Worm (Caenorhabditis elegans): ENCODE data around the gene acs-4.

The acs-4 gene

DNA sequence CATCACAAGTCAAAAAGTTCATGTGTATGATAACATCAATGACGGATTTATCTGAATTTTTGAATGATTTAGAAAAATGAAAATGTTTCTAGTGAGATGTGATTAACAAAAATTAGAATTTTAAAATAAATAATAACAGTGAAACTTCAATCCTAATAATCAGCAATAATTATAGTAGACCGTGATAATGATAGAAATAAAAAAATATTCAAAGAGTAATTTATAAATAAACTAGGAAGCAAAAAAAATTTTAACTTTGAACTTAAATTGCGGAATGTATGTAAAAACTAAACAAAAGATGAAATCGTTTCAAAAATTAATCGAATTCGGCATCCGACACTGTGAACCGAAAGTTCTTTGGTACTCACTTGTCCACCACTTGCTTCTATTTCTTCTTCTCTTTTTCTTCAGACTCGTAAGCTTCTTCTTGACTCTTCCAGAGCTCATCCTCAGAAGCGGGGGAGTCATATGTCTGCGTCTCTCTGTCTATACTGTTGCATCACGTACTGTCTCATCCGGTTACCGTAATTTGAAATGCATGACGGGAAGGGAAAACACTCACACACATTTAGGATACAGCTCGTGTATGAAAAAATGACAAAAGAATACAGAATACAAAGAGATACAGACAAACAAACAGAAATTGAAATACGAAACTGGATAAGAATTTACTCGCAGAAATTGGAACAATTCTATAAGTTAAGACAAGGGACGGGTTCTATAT lies 25.5 kb downstream of the acs-4 start, which contains the start of gene mec-14:
Gene mec-14 (minus strand): TSS at position 51 of the 724 bp plus-strand sequence.
- TF ChIP-seq unc-55 (GFP tag; optimal IDR thresholded peaks at IDR 0.05) (peak; percentile 68), mbf-1 (tag; optimal IDR thresholded peaks at IDR 0.05) (no peak), sma-9 (GFP tag; optimal IDR thresholded peaks at IDR 0.05) (no peak), sma-9 (tag; optimal IDR thresholded peaks at IDR 0.05) (no peak)

DNA sequence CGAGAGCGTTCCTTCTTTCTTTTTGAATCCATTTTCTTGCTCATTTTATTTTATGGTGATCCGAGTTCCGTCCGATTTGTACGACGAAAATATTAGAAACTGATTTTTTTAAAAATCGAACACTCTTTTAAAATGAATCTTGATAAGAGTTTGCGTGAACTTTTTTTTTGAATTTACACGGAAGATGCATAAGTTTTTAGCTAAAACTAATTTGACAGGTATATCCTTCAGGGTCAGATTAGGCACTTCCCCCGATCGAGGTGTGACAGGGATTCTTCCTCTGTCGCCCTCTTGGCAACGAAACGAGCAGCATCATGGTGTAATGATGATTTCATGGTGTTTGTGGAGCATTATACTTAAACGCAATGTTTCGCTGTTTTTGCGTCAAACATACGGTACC lies 27.7 kb downstream of the acs-4 start, which contains the start of gene F37C12.18:
Gene F37C12.18 (minus strand): TSS at position 101 of the 400 bp plus-strand sequence.
- TF ChIP-seq unc-62 (GFP tag; optimal IDR thresholded peaks at IDR 0.05) (no peak), nhr-12 (tag; optimal IDR thresholded peaks at IDR 0.05) (no peak), ama-1 (optimal IDR thresholded peaks at IDR 0.05) (no peak), peb-1 (tag; optimal IDR thresholded peaks at IDR 0.05) (no peak), snpc-4 (tag; optimal IDR thresholded peaks at IDR 0.05) (no peak), lin-13 (GFP tag; optimal IDR thresholded peaks at IDR 0.05) (no peak), ztf-1 (GFP tag; conservative IDR thresholded peaks at IDR 0.05) (no peak), ceh-16 (tag; optimal IDR thresholded peaks at IDR 0.05) (no peak), fos-1 (tag; optimal IDR thresholded peaks at IDR 0.05) (no peak), zag-1 (tag; optimal IDR thresholded peaks at IDR 0.05) (no peak), C34F6.9 (tag; optimal IDR thresholded peaks at IDR 0.05) (no peak), dmd-4 (tag; optimal IDR thresholded peaks at IDR 0.05) (no peak), nhr-23 (tag; optimal IDR thresholded peaks at IDR 0.05) (no peak), egl-27 (tag; optimal IDR thresholded peaks at IDR 0.05) (no peak), alr-1 (tag; optimal IDR thresholded peaks at IDR 0.05) (no peak), skn-1 (tag; optimal IDR thresholded peaks at IDR 0.05) (no peak), nhr-6 (tag; optimal IDR thresholded peaks at IDR 0.05) (no peak)

DNA sequence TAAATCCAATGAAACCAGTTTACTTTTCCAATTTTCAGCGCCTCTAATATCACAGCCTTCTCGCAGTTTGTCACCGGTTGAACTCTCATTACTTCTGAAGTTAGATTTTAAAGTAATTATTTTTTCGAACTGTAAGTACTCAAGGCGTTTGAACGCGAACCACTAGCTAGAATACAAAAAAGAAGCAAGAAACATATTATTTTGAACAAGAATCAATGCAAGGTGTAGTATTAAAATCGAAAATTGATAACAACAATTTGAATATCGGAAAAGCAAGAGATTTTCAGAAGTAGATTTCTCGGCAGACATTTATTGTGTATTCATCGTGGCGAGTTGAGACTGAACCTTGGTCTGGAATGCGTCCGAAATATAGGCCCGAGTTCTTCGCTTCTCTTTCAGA lies 30.3 kb downstream of the acs-4 start, which contains the start of gene exos-9:
Gene exos-9 (minus strand): TSS at position 101 of the 400 bp plus-strand sequence.
- TF ChIP-seq ama-1 (optimal IDR thresholded peaks at IDR 0.05) (peak; percentile 8), unc-39 (tag; optimal IDR thresholded peaks at IDR 0.05) (no peak), elt-3 (tag; optimal IDR thresholded peaks at IDR 0.05) (no peak)

DNA sequence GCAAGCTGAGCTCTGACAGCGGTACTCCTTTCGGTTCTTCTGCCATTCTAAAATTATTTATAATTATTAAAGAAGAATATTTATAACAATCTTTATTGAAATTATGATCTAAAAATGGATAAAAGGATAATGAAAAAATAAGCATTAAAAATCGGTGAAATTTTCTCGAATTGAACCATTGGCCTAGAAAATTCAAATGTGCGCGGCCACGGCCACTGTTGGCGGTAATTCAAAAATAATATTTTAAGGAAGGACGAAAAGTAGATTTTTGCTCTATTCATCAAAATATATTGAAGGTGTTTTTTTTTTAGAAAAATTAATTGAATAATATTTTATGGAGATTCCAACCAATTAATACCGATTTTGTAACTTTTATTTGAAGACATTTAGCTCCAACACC lies 31.2 kb downstream of the acs-4 start, which contains the start of gene pfd-5:
Gene pfd-5 (minus strand): TSS at position 47 of the 400 bp plus-strand sequence.
- TF ChIP-seq skn-1 (tag; optimal IDR thresholded peaks at IDR 0.05) (no peak), C34F6.9 (tag; optimal IDR thresholded peaks at IDR 0.05) (peak; percentile 65), unc-55 (GFP tag; optimal IDR thresholded peaks at IDR 0.05) (peak; percentile 78), alr-1 (tag; optimal IDR thresholded peaks at IDR 0.05) (no peak), ZK546.5 (tag; optimal IDR thresholded peaks at IDR 0.05) (no peak), ztf-4 (tag; optimal IDR thresholded peaks at IDR 0.05) (no peak), nhr-10 (tag; optimal IDR thresholded peaks at IDR 0.05) (no peak), sma-3 (GFP tag; optimal IDR thresholded peaks at IDR 0.05) (peak; percentile 63), ceh-16 (tag; optimal IDR thresholded peaks at IDR 0.05) (no peak), dmd-4 (tag; optimal IDR thresholded peaks at IDR 0.05) (no peak), lin-11 (tag; optimal IDR thresholded peaks at IDR 0.05) (peak; percentile 27), nhr-129 (tag; optimal IDR thresholded peaks at IDR 0.05) (no peak), lin-39 (tag; optimal IDR thresholded peaks at IDR 0.05) (no peak), aly-2 (tag; optimal IDR thresholded peaks at IDR 0.05) (no peak), F13H6.1 (tag; optimal IDR thresholded peaks at IDR 0.05) (peak; percentile 49), mab-5 (tag; optimal IDR thresholded peaks at IDR 0.05) (no peak), crh-2 (tag; optimal IDR thresholded peaks at IDR 0.05) (peak; percentile 35), mdl-1 (tag; optimal IDR thresholded peaks at IDR 0.05) (no peak), nhr-11 (tag; optimal IDR thresholded peaks at IDR 0.05) (no peak), lsy-2 (tag; optimal IDR thresholded peaks at IDR 0.05) (peak; percentile 46 to 85), nhr-237 (tag; optimal IDR thresholded peaks at IDR 0.05) (no peak), snpc-4 (tag; optimal IDR thresholded peaks at IDR 0.05) (peak; percentile 7), gmeb-1 (tag; optimal IDR thresholded peaks at IDR 0.05) (peak; percentile 94), elt-3 (tag; optimal IDR thresholded peaks at IDR 0.05) (no peak), mbf-1 (tag; optimal IDR thresholded peaks at IDR 0.05) (no peak), unc-39 (tag; optimal IDR thresholded peaks at IDR 0.05) (no peak), nhr-23 (tag; optimal IDR thresholded peaks at IDR 0.05) (no peak), ama-1 (optimal IDR thresholded peaks at IDR 0.05) (no peak), ztf-1 (GFP tag; conservative IDR thresholded peaks at IDR 0.05) (no peak), fos-1 (tag; optimal IDR thresholded peaks at IDR 0.05) (peak; percentile 29), ceh-82 (tag; optimal IDR thresholded peaks at IDR 0.05) (no peak), egl-27 (tag; optimal IDR thresholded peaks at IDR 0.05) (peak; percentile 33), unc-62 (GFP tag; optimal IDR thresholded peaks at IDR 0.05) (no peak), nhr-6 (tag; optimal IDR thresholded peaks at IDR 0.05) (no peak), nhr-12 (tag; optimal IDR thresholded peaks at IDR 0.05) (no peak), elt-1 (tag; optimal IDR thresholded peaks at IDR 0.05) (no peak), peb-1 (tag; optimal IDR thresholded peaks at IDR 0.05) (no peak), lin-13 (GFP tag; optimal IDR thresholded peaks at IDR 0.05) (peak; percentile 22), zag-1 (tag; optimal IDR thresholded peaks at IDR 0.05) (no peak), sem-4 (tag; optimal IDR thresholded peaks at IDR 0.05) (no peak), sma-9 (GFP tag; optimal IDR thresholded peaks at IDR 0.05) (peak; percentile 69), sma-9 (tag; optimal IDR thresholded peaks at IDR 0.05) (no peak), nhr-21 (tag; optimal IDR thresholded peaks at IDR 0.05) (peak; percentile 20), blmp-1 (tag; optimal IDR thresholded peaks at IDR 0.05; ENCODE audit: insufficient read depth) (no peak)

All from whole organism, L2 larva.